Worm (Caenorhabditis elegans) whole organism, L4 larva: Measurements from ENCODE around the gene C47D12.5.

Experiments used
- F37D6.2 ChIP-seq: sonication (generic microtip); optimal IDR thresholded peaks from 2 replicates; lab custom pipeline; 2016; ENCODE audit warnings: mild to moderate bottlenecking, missing genetic modification characterization, missing compliant biosample characterization
- R02D3.7 ChIP-seq: fragments of 150-350 bp; sonication (generic microtip); optimal IDR thresholded peaks from 3 replicates; lab custom pipeline; 2014; ENCODE audit warnings: missing biosample characterization, missing genetic modification characterization
- T26A8.4 ChIP-seq: fragments of 200-800 bp; sonication (Bioruptor generic); IDR thresholded peaks from 2 replicates; pipeline ENCODE4 v1.3.6; 2022; ENCODE audit warnings: missing genetic modification characterization, missing compliant biosample characterization
- Y48G9A.11 ChIP-seq: fragments of 200-800 bp; sonication (Bioruptor generic); IDR thresholded peaks from 2 replicates; pipeline ENCODE4 v1.3.6; 2022; ENCODE audit warnings: missing genetic modification reagents, missing genetic modification characterization, missing compliant biosample characterization
- Y5F2A.4 ChIP-seq: fragments of 200-800 bp; sonication (Bioruptor generic); optimal IDR thresholded peaks from 2 replicates; lab custom pipeline; 2018; ENCODE audit warnings: mild to moderate bottlenecking, missing genetic modification characterization, missing compliant biosample characterization
- Y75B8A.6 ChIP-seq: fragments of 200-800 bp; sonication (Bioruptor generic); IDR thresholded peaks from 2 replicates; pipeline ENCODE4 v1.3.6; 2022; ENCODE audit warnings: missing genetic modification reagents, missing genetic modification characterization, missing compliant biosample characterization
- aha-1 ChIP-seq: fragments of 150-350 bp; peaks from one replicate; lab custom pipeline; 2014; ENCODE audit warnings: missing biosample characterization, missing genetic modification characterization
- attf-4 ChIP-seq: sonication (generic microtip); optimal IDR thresholded peaks from 3 replicates; lab custom pipeline; 2017; ENCODE audit warnings: missing biosample characterization, missing genetic modification characterization
- ceh-28 ChIP-seq: fragments of 150-350 bp; optimal IDR thresholded peaks from 2 replicates; lab custom pipeline; 2014; ENCODE audit warnings: missing biosample characterization, missing genetic modification reagents, missing genetic modification characterization
- ceh-62 ChIP-seq: sonication (generic microtip); optimal IDR thresholded peaks from 2 replicates; lab custom pipeline; 2017; ENCODE audit warnings: missing biosample characterization, missing genetic modification characterization
- ceh-82 ChIP-seq: sonication (generic microtip); optimal IDR thresholded peaks from 2 replicates; lab custom pipeline; 2017; ENCODE audit warnings: missing biosample characterization, missing genetic modification characterization
- ctbp-1 ChIP-seq: fragments of 200-800 bp; sonication (Bioruptor generic); IDR thresholded peaks from 2 replicates; pipeline ENCODE4 v1.3.6; 2022; ENCODE audit warnings: missing genetic modification reagents, missing genetic modification characterization, missing compliant biosample characterization
- daf-19 ChIP-seq: fragments of 200-800 bp; sonication (Bioruptor generic); conservative IDR thresholded peaks from 2 replicates; pipeline ENCODE4 v1.3.6; 2022; ENCODE audit warnings: missing genetic modification characterization, missing compliant biosample characterization
- daf-8 ChIP-seq: fragments of 200-800 bp; sonication (Bioruptor generic); IDR thresholded peaks from 2 replicates; pipeline ENCODE4 v1.3.6; 2022; ENCODE audit warnings: missing genetic modification characterization, missing compliant biosample characterization
- dmd-9 ChIP-seq: fragments of 200-800 bp; sonication (Bioruptor generic); IDR thresholded peaks from 2 replicates; pipeline ENCODE4 v1.3.6; 2022; ENCODE audit warnings: missing genetic modification reagents, missing genetic modification characterization, missing compliant biosample characterization
- dpl-1 ChIP-seq: fragments of 150-350 bp; optimal IDR thresholded peaks from 2 replicates; lab custom pipeline; 2014; ENCODE audit warnings: missing biosample characterization, missing genetic modification reagents, missing genetic modification characterization
- duxl-1 ChIP-seq: sonication (generic microtip); optimal IDR thresholded peaks from 2 replicates; lab custom pipeline; 2016; ENCODE audit warnings: mild to moderate bottlenecking, missing genetic modification characterization, moderate library complexity, missing compliant biosample characterization; ENCODE audit not compliant: poor library complexity
- dve-1 ChIP-seq: sonication (generic microtip); optimal IDR thresholded peaks from 2 replicates; lab custom pipeline; 2017; ENCODE audit warnings: antibody characterized with exemption, mild to moderate bottlenecking, missing genetic modification characterization, missing compliant biosample characterization; ENCODE audit not compliant: insufficient read depth
- egl-27 ChIP-seq: sonication (generic microtip); optimal IDR thresholded peaks from 3 replicates; lab custom pipeline; 2017; ENCODE audit warnings: missing biosample characterization, missing genetic modification reagents, missing genetic modification characterization
- egl-43 ChIP-seq: fragments of 200-800 bp; sonication (Bioruptor generic); IDR thresholded peaks from 2 replicates; pipeline ENCODE4 v1.3.6; 2022; ENCODE audit warnings: missing genetic modification reagents, missing genetic modification characterization, missing compliant biosample characterization
- gei-8 ChIP-seq: fragments of 200-800 bp; sonication (Bioruptor generic); optimal IDR thresholded peaks from 2 replicates; lab custom pipeline; 2018; ENCODE audit warnings: mild to moderate bottlenecking, missing genetic modification characterization, missing compliant biosample characterization
- hlh-11 ChIP-seq: fragments of 200-800 bp; sonication (Bioruptor generic); optimal IDR thresholded peaks from 2 replicates; lab custom pipeline; 2018; ENCODE audit warnings: mild to moderate bottlenecking, missing genetic modification characterization, missing compliant biosample characterization
- hlh-30 ChIP-seq: sonication (generic microtip); optimal IDR thresholded peaks from 2 replicates; lab custom pipeline; 2017; ENCODE audit warnings: antibody characterized with exemption, mild to moderate bottlenecking, missing genetic modification characterization, missing compliant biosample characterization; ENCODE audit not compliant: insufficient read depth
- hmg-1.1 ChIP-seq: fragments of 200-800 bp; sonication (Bioruptor generic); IDR thresholded peaks from 2 replicates; pipeline ENCODE4 v1.3.6; 2022; ENCODE audit warnings: missing genetic modification reagents, missing genetic modification characterization, missing compliant biosample characterization
- jun-1 ChIP-seq: fragments of 150-350 bp; optimal IDR thresholded peaks from 2 replicates; lab custom pipeline; 2014; ENCODE audit warnings: missing biosample characterization, missing genetic modification reagents, missing genetic modification characterization
- lim-7 ChIP-seq: fragments of 200-800 bp; sonication (Bioruptor generic); IDR thresholded peaks from 2 replicates; pipeline ENCODE4 v1.3.6; 2022; ENCODE audit warnings: missing genetic modification characterization, missing compliant biosample characterization
- lin-13 ChIP-seq: fragments of 150-350 bp; optimal IDR thresholded peaks from 2 replicates; lab custom pipeline; 2014; ENCODE audit warnings: missing biosample characterization, missing genetic modification reagents, missing genetic modification characterization
- lin-38 ChIP-seq: fragments of 200-800 bp; sonication (Bioruptor generic); IDR thresholded peaks from 2 replicates; pipeline ENCODE4 v1.3.6; 2022; ENCODE audit warnings: missing genetic modification reagents, missing genetic modification characterization, missing compliant biosample characterization
- lsy-2 ChIP-seq, 2 experiments: fragments of 150-350 bp in 1 of 2; sonication (generic microtip) in 1 of 2; optimal IDR thresholded peaks; 2 replicates each; lab custom pipeline; 2014 to 2017; ENCODE audit warnings: missing biosample characterization in 2 of 2, missing genetic modification characterization in 2 of 2
- mxl-2 ChIP-seq: fragments of 200-800 bp; sonication (Bioruptor generic); conservative IDR thresholded peaks from 2 replicates; pipeline ENCODE4 v1.3.6; 2022; ENCODE audit warnings: missing genetic modification reagents, missing genetic modification characterization, missing compliant biosample characterization
- nhr-111 ChIP-seq: fragments of 200-800 bp; sonication (Bioruptor generic); optimal IDR thresholded peaks from 2 replicates; lab custom pipeline; 2018; ENCODE audit warnings: mild to moderate bottlenecking, missing genetic modification characterization, missing compliant biosample characterization
- nhr-237 ChIP-seq: sonication (generic microtip); optimal IDR thresholded peaks from 2 replicates; lab custom pipeline; 2017; ENCODE audit warnings: missing biosample characterization, missing genetic modification characterization
- nhr-28 ChIP-seq: fragments of 150-350 bp; optimal IDR thresholded peaks from 2 replicates; lab custom pipeline; 2014; ENCODE audit warnings: missing biosample characterization, missing genetic modification characterization
- nhr-41 ChIP-seq: fragments of 200-800 bp; sonication (Bioruptor generic); IDR thresholded peaks from 2 replicates; pipeline ENCODE4 v1.3.6; 2022; ENCODE audit warnings: missing genetic modification reagents, missing genetic modification characterization, missing compliant biosample characterization
- nhr-6 ChIP-seq: fragments of 150-350 bp; optimal IDR thresholded peaks from 2 replicates; lab custom pipeline; 2014; ENCODE audit warnings: missing biosample characterization, missing genetic modification characterization
- nhr-77 ChIP-seq: fragments of 150-350 bp; optimal IDR thresholded peaks from 2 replicates; lab custom pipeline; 2014; ENCODE audit warnings: missing biosample characterization, missing genetic modification characterization
- pqm-1 ChIP-seq: sonication (generic microtip); optimal IDR thresholded peaks from 2 replicates; lab custom pipeline; 2017; ENCODE audit warnings: missing biosample characterization, missing genetic modification characterization
- snpc-1.2 ChIP-seq: fragments of 200-800 bp; sonication (Bioruptor generic); IDR thresholded peaks from 2 replicates; pipeline ENCODE4 v1.3.6; 2022; ENCODE audit warnings: missing genetic modification reagents, missing genetic modification characterization, missing compliant biosample characterization
- tag-97 ChIP-seq: fragments of 200-800 bp; sonication (Bioruptor generic); IDR thresholded peaks from 2 replicates; pipeline ENCODE4 v1.3.6; 2022; ENCODE audit warnings: missing genetic modification characterization, missing compliant biosample characterization
- tra-1 ChIP-seq: fragments of 200-800 bp; sonication (Bioruptor generic); IDR thresholded peaks from 2 replicates; pipeline ENCODE4 v1.3.6; 2022; ENCODE audit warnings: missing genetic modification reagents, missing genetic modification characterization, missing compliant biosample characterization
- unc-130 ChIP-seq: sonication (generic microtip); optimal IDR thresholded peaks from 2 replicates; lab custom pipeline; 2016; ENCODE audit warnings: missing genetic modification reagents, missing genetic modification characterization, missing compliant biosample characterization
- unc-39 ChIP-seq: sonication (generic microtip); optimal IDR thresholded peaks from 2 replicates; lab custom pipeline; 2017; ENCODE audit warnings: missing biosample characterization, missing genetic modification characterization
- unc-62 ChIP-seq, 3 experiments: fragments of 150-350 bp in 1 of 3; sonication (generic microtip); optimal IDR thresholded peaks in 2 of 3; peaks in 1 of 3; 1 replicate in 1 of 3; 2 replicates in 2 of 3; lab custom pipeline; 2014 to 2017; ENCODE audit warnings: missing biosample characterization in 3 of 3, missing genetic modification characterization in 3 of 3, missing genetic modification reagents in 3 of 3, missing genotype in 1 of 3
- vab-7 ChIP-seq: fragments of 200-800 bp; sonication (Bioruptor generic); IDR thresholded peaks from 2 replicates; pipeline ENCODE4 v1.3.6; 2022; ENCODE audit warnings: missing genetic modification reagents, missing genetic modification characterization, missing compliant biosample characterization
- zag-1 ChIP-seq: fragments of 150-350 bp; optimal IDR thresholded peaks from 2 replicates; lab custom pipeline; 2014; ENCODE audit warnings: missing biosample characterization, missing genetic modification characterization
- zip-2 ChIP-seq: fragments of 150-350 bp; optimal IDR thresholded peaks from 2 replicates; lab custom pipeline; 2014; ENCODE audit warnings: missing biosample characterization, missing genetic modification characterization
- ztf-7 ChIP-seq: fragments of 150-350 bp; optimal IDR thresholded peaks from 2 replicates; lab custom pipeline; 2014; ENCODE audit warnings: missing biosample characterization, missing genetic modification characterization

C47D12.5 gene

DNA sequence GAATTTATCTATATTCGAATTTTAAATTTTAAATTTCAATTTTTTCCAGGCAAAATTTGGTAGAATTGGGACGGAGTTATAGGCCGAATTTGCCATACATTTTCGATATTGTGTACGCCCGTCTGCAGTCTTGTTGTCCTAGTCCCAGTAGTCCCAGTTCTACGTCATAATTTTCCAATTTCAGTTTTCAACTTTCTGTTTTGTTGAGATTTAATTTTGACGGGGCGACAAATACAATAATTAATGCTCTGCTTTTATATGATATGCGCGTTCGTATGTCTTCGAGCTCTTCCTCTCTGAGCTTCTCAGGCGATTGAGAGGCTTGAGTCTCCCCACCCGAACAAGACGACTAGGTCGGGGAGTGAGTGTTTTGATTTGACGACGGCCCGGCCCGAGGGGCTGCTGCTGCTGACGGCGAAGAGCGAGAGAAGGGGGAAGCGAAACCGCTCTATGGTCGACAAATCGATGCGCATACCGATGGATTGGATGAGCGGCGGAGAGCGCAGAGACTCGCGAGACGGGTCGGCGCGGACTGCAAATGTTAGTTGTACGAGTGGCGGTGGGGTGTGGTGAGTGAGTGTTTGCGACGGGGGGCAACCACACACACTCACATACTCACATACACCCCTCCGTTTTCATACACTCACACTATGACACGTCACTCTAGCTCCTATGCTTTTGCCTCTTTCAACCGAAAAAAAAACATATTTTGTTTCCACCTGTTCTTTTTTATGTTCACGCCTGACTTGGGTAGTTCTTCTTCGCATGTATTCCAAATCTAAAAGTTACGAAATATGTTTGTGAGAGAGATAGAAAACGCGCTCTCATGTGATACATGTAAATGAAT lies 50.2 kb downstream of the C47D12.5 start (continued):
- TF ChIP-seq lin-13 (peak; percentile 84), ceh-82 (tag; lab: Kevin White, UChicago) (no peak), ctbp-1 (GFP tag; lab: Robert Waterston, UW) (peak; percentile 55; the same call in 1 of the 2 replicates), gei-8 (GFP tag; lab: Kevin White, UChicago) (no peak), dve-1 (tag; lab: Kevin White, UChicago) (peak; percentile 57), F37D6.2 (tag; lab: Kevin White, UChicago) (peak; percentile 66), unc-130 (no peak), nhr-6 (tag; lab: Kevin White, UChicago) (peak; percentile 79), daf-8 (GFP tag; lab: Robert Waterston, UW) (no peak), nhr-77 (tag; lab: Kevin White, UChicago) (peak; percentile 49), dmd-9 (GFP tag; lab: Robert Waterston, UW) (no peak), vab-7 (GFP tag; lab: Robert Waterston, UW) (no peak), egl-27 (tag; lab: Kevin White, UChicago) (no peak), daf-19 (GFP tag; lab: Robert Waterston, UW) (no peak), ceh-28 (peak; percentile 80), tra-1 (GFP tag; lab: Robert Waterston, UW) (peak; percentile 61; the same call in 1 of the 2 replicates), zip-2 (tag; lab: Kevin White, UChicago) (no peak), hlh-11 (peak; percentile 95), attf-4 (tag; lab: Kevin White, UChicago) (no peak), jun-1 (tag; lab: Kevin White, UChicago) (no peak), dpl-1 (GFP tag; lab: Kevin White, UChicago) (peak; percentile 2), ztf-7 (tag; lab: Kevin White, UChicago) (no peak), tag-97 (GFP tag; lab: Robert Waterston, UW) (0 out of 2 replicates have a peak, but pooled peaks have one; percentile 19), zag-1 (tag; lab: Kevin White, UChicago) (peak; percentile 42), Y5F2A.4 (GFP tag; lab: Kevin White, UChicago) (no peak), snpc-1.2 (GFP tag; lab: Robert Waterston, UW) (peak; percentile 62), nhr-111 (no peak), lim-7 (0 out of 2 replicates have a peak, but pooled peaks have one; percentile 26), hmg-1.1 (GFP tag; lab: Robert Waterston, UW) (peak; percentile 88), unc-39 (no peak), Y75B8A.6 (GFP tag; lab: Robert Waterston, UW) (no peak), mxl-2 (GFP tag; lab: Robert Waterston, UW) (0 out of 2 replicates have a peak, but pooled peaks have one; percentile 25), unc-62 (GFP tag; optimal IDR thresholded peaks at IDR 0.05 in 1 of 2; lab: Kevin White, UChicago) (no peak), unc-62 (tag; optimal IDR thresholded peaks at IDR 0.05; lab: Kevin White, UChicago) (no peak), R02D3.7 (no peak), lsy-2 (tag; optimal IDR thresholded peaks at IDR 0.05; lab: Kevin White, UChicago) (peak; percentile 56 to 74), Y48G9A.11 (GFP tag; lab: Robert Waterston, UW) (no peak)

DNA sequence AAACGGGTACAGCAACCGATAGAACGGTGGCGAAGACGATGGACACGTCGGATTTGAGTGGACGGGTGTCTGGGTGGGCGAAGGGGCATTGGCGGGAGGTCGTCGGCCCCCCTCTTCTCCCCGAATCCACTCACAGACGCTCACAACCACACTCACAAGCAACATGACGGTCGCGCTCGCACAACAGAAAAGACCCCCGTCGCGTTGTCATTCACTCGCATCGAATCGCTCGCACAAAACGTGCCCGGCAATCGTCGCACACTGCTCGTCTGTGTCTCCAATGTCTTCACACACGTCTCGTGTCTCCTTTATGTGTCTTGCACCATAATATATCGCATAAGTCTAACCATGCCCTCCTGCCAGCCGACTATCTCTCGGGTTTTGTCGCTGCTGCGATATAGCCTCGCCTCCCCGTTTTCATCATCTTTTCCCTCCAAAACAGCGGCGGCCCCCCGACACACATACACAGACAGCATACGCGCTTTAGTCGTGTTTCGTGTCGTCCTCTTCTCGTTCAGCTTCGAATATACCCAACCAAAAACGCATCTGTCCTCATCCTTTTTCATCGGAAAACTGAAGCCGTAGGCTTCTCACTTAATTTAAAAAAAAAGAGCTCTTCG lies 50.9 kb downstream of the C47D12.5 start:
- TF ChIP-seq nhr-28 (tag; lab: Kevin White, UChicago), result peak; percentile 84
- peak; percentile 12 for TF ChIP-seq nhr-237 (tag; lab: Kevin White, UChicago)
- peak in 1 of 2 experiments; percentile 100 for TF ChIP-seq unc-62 (GFP tag; optimal IDR thresholded peaks at IDR 0.05 in 1 of 2; lab: Kevin White, UChicago)
- TF ChIP-seq unc-62 (tag; optimal IDR thresholded peaks at IDR 0.05; lab: Kevin White, UChicago), result no peak
- peak; percentile 61 for TF ChIP-seq lin-38 (GFP tag; lab: Robert Waterston, UW)
- TF ChIP-seq ceh-62 (tag; lab: Kevin White, UChicago), result no peak
- peak; percentile 80 for TF ChIP-seq egl-43 (GFP tag; lab: Robert Waterston, UW)
- peak; percentile 74 for TF ChIP-seq F37D6.2 (tag; lab: Kevin White, UChicago)
- TF ChIP-seq nhr-41 (GFP tag; lab: Robert Waterston, UW), result 0 out of 2 replicates have a peak, but pooled peaks have one; percentile 25
- TF ChIP-seq aha-1 (tag; lab: Kevin White, UChicago), result peak; percentile 98
- peak; percentile 73 for TF ChIP-seq duxl-1
- peak; percentile 90 for TF ChIP-seq T26A8.4 (GFP tag; lab: Robert Waterston, UW)
- TF ChIP-seq hmg-1.1 (GFP tag; lab: Robert Waterston, UW), result peak; percentile 97
- no peak for TF ChIP-seq snpc-1.2 (GFP tag; lab: Robert Waterston, UW)
- TF ChIP-seq hlh-30 (tag; lab: Kevin White, UChicago), result peak; percentile 98
- peak; percentile 85 for TF ChIP-seq dve-1 (tag; lab: Kevin White, UChicago)
- 0 out of 2 replicates have a peak, but pooled peaks have one; percentile 57 for TF ChIP-seq dmd-9 (GFP tag; lab: Robert Waterston, UW)
- peak; percentile 66 for TF ChIP-seq lin-13
- no peak for TF ChIP-seq pqm-1
